Fruit fly (Drosophila melanogaster) whole organism: Measurements from ENCODE around the gene BicC.

Experiments
- Dll ChIP-seq: fragments of >200 bp; optimal IDR thresholded peaks from 2 replicates; lab custom pipeline; 2017
- EcR ChIP-seq, 2 experiments: fragments of >200 bp; optimal IDR thresholded peaks; 2 replicates each; lab custom pipeline; 2017; ENCODE audit warnings: missing biosample characterization in 2 of 2, missing genetic modification characterization in 2 of 2, missing genetic modification reagents in 2 of 2
- pan ChIP-seq: fragments of >200 bp; optimal IDR thresholded peaks from 2 replicates; lab custom pipeline; 2017
- psq ChIP-seq: fragments of >200 bp; optimal IDR thresholded peaks from 2 replicates; lab custom pipeline; 2017
- usp ChIP-seq: fragments of >200 bp; optimal IDR thresholded peaks from 2 replicates; lab custom pipeline; 2017; ENCODE audit warnings: missing biosample characterization, missing genetic modification characterization, mixed read lengths

DNA sequence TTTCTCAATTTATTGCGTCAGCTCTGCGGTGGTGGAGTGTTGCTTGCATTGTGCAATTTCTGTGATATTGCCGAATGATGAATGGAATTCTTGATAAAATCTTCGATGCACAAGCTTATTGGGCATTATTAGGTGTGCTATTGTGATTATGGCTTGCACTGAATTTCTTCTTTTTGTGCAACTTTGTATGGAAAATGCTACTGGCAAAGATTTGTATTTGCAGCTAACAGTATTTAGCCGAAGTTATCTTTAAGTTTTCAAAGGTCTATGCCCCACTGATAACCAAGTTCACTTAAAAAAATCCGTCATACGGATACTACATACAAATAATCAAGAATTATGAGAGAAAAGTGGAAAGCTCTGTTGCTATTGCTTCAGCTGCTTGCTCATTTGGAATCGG is 52.9 kb downstream of the BicC start, which contains the start of gene CG4891:
- TF ChIP-seq Dll: no peak
- TF ChIP-seq psq: no peak
- TF ChIP-seq EcR (GFP tag; optimal IDR thresholded peaks at IDR 0.05; lab: Kevin White, UChicago): no peak
- no peak for TF ChIP-seq pan (lab: Kevin White, UChicago)
- no peak for TF ChIP-seq usp (GFP tag; lab: Kevin White, UChicago)
